Worm (Caenorhabditis elegans): ENCODE data around the gene C04G2.10.

The C04G2.10 gene

ce11 chrIV:10075034-10075510 lies 40.2 kb upstream of the C04G2.10 start, which contains the start of the genes ttbk-4 and W01B6.4:
ttbk-4 (minus strand) TSS chrIV:10075134.
W01B6.4 (plus strand) TSS chrIV:10075460.
- no peak for TF ChIP-seq rnt-1 (tag; optimal IDR thresholded peaks at IDR 0.05)

DNA sequence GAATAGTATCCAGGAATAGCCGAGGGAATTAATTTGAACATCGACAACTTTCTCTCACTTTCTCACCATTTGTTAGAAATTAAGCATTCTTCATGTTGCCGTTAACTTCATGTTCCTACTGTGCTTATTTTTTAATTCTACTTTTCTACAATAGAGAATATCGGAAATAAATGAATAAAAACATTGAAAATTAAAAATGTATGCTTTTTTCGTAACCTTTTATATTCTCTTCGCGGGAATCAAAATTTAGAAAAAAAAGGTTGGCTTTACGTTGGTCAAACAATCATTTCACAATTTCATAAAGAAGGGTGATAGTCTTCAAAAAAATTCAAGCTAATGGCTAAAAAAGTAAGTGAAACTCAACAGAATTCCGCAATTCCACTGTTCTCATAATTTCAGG lies 39.3 kb upstream of the C04G2.10 start, which contains the start of gene W01B6.5:
Gene W01B6.5, plus strand, starts transcription at position 301 of the 400 bp plus-strand sequence.
- no peak for TF ChIP-seq sdc-2 (tag; optimal IDR thresholded peaks at IDR 0.05)
- no peak for TF ChIP-seq ceh-30 (tag; optimal IDR thresholded peaks at IDR 0.05)
- TF ChIP-seq K02D7.2 (tag; optimal IDR thresholded peaks at IDR 0.05) = no peak
- no peak for TF ChIP-seq dve-1 (tag; optimal IDR thresholded peaks at IDR 0.05)
- no peak for TF ChIP-seq fkh-10 (GFP tag; optimal IDR thresholded peaks at IDR 0.05)
- no peak for TF ChIP-seq lin-11 (tag; optimal IDR thresholded peaks at IDR 0.05)
- no peak for TF ChIP-seq sox-4 (tag; optimal IDR thresholded peaks at IDR 0.05)
- TF ChIP-seq ceh-14 (tag; optimal IDR thresholded peaks at IDR 0.05) = no peak
- TF ChIP-seq ama-1 (optimal IDR thresholded peaks at IDR 0.05) = no peak
- no peak for TF ChIP-seq fax-1 (tag; optimal IDR thresholded peaks at IDR 0.05)

DNA sequence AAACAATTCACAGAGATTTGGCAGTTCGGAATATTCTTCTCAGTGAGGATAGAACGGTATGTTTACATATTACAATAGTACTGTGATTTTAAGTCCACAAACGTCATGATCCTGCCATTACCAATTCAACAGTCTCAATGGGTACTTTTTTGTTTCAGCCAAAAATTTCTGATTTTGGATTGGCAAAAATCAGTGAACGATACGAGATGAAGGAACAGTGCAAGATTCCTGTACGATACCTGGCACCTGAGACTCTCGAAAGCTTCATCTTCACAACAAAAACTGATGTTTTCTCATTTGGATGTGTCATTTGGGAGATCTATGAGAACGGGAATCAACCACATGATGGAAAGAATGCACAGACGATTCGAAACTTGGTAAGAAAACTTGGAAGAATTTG lies 37.2 kb upstream of the C04G2.10 start:
- TF ChIP-seq lim-6 (tag; optimal IDR thresholded peaks at IDR 0.05) (no peak), ceh-2 (tag; optimal IDR thresholded peaks at IDR 0.05) (no peak), ztf-16 (tag; optimal IDR thresholded peaks at IDR 0.05) (no peak), ceh-48 (tag; optimal IDR thresholded peaks at IDR 0.05) (no peak), K09A11.1 (tag; optimal IDR thresholded peaks at IDR 0.05; ENCODE audit: insufficient read depth) (no peak), ceh-31 (tag; optimal IDR thresholded peaks at IDR 0.05) (no peak), C08G9.2 (tag; optimal IDR thresholded peaks at IDR 0.05) (no peak)

DNA sequence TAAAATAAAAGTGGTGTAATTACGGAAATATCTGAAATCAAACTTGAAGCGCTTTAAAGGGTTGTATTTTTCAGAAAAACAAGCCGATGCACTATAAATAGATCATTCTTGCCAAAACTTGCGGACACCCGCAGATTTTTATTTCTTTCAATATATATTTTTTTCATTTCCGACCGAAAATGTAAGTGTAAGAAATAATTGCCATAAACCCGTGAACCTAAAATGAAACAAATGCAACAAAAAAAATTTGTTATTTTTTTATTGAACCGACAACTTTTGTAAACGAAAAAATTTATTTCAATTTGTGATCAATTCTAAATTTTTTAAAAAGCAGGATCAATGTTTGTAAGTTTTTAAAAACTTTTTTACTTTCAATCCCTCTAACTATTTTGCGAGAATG lies 34.4 kb upstream of the C04G2.10 start, which contains the start of gene W01B6.6:
Gene W01B6.6, plus strand, starts transcription at position 301 of the 400 bp plus-strand sequence.
- TF ChIP-seq zip-5 (tag; optimal IDR thresholded peaks at IDR 0.05) = no peak
- TF ChIP-seq dve-1 (tag; optimal IDR thresholded peaks at IDR 0.05) = no peak
- TF ChIP-seq unc-3 (GFP tag; conservative IDR thresholded peaks at IDR 0.05) = no peak
- TF ChIP-seq unc-3 (tag; optimal IDR thresholded peaks at IDR 0.05) = no peak
- no peak for TF ChIP-seq ttx-3 (tag; optimal IDR thresholded peaks at IDR 0.05)
- TF ChIP-seq hlh-8 (tag; optimal IDR thresholded peaks at IDR 0.05) = no peak
- TF ChIP-seq fkh-10 (GFP tag; optimal IDR thresholded peaks at IDR 0.05) = no peak
- TF ChIP-seq ets-4 (tag; optimal IDR thresholded peaks at IDR 0.05) = no peak
- no peak for TF ChIP-seq gmeb-2 (tag; optimal IDR thresholded peaks at IDR 0.05)
- TF ChIP-seq rnt-1 (tag; optimal IDR thresholded peaks at IDR 0.05) = no peak

DNA sequence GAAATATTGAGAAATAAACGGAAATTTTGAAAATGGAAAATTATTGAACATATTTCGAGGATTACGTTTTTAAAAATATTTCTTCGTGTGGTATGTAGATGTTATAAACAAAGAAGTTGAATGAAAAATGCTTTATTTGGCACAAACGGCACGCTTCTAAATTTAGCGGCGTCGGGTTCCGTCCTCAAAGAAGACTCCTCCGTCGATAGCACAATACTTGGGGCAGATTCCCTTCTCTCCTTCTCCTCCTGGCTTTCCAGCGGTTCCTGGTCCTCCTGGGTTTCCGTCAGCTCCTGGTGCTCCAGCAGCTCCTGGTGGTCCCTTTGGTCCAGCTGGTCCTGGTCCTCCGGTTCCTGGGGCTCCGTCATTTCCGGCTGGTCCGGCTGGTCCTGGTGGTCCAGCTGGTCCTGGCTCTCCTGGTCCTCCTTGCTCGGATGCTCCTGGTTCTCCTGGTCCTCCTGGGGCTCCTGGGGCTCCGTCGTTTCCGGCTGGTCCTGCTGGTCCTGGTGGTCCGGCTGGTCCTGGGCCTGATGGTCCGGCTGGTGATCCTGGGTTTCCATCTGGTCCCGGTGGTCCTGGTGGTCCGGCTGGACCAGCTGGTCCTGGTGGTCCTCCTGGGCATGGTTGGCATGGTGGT lies 30.8 kb upstream of the C04G2.10 start, which contains the start of gene W01B6.8:
Gene W01B6.8, minus strand, starts transcription at position 51 of the 637 bp plus-strand sequence.
- TF ChIP-seq K09A11.1 (tag; optimal IDR thresholded peaks at IDR 0.05; ENCODE audit: insufficient read depth) = no peak
- TF ChIP-seq syd-9 (tag; optimal IDR thresholded peaks at IDR 0.05) = peak; percentile 9
- TF ChIP-seq C08G9.2 (tag; optimal IDR thresholded peaks at IDR 0.05) = no peak
- peak; percentile 2 for TF ChIP-seq elt-4 (tag; optimal IDR thresholded peaks at IDR 0.05)

- TF ChIP-seq nfya-1 (tag; optimal IDR thresholded peaks at IDR 0.05) (peak; percentile 51), ceh-31 (tag; optimal IDR thresholded peaks at IDR 0.05) (peak; percentile 90), unc-42 (tag; optimal IDR thresholded peaks at IDR 0.05) (peak; percentile 55), ref-2 (tag; optimal IDR thresholded peaks at IDR 0.05) (peak; percentile 48), dmd-4 (tag; optimal IDR thresholded peaks at IDR 0.05; ENCODE audit: borderline replicate concordance) (no peak), zip-5 (tag; optimal IDR thresholded peaks at IDR 0.05) (peak; percentile 49), C08G9.2 (tag; optimal IDR thresholded peaks at IDR 0.05) (peak; percentile 63), tbx-2 (tag; optimal IDR thresholded peaks at IDR 0.05) (peak; percentile 83), rnt-1 (tag; optimal IDR thresholded peaks at IDR 0.05) (peak; percentile 25), pag-3 (tag; optimal IDR thresholded peaks at IDR 0.05; ENCODE audit: borderline replicate concordance) (no peak), lin-11 (tag; optimal IDR thresholded peaks at IDR 0.05) (no peak), ceh-19 (GFP tag; optimal IDR thresholded peaks at IDR 0.05) (no peak), ets-4 (tag; optimal IDR thresholded peaks at IDR 0.05) (peak; percentile 72), tbx-7 (tag; optimal IDR thresholded peaks at IDR 0.05) (peak; percentile 57), lim-6 (tag; optimal IDR thresholded peaks at IDR 0.05) (peak; percentile 33), fkh-6 (tag; optimal IDR thresholded peaks at IDR 0.05) (peak; percentile 36), ceh-2 (tag; optimal IDR thresholded peaks at IDR 0.05) (peak; percentile 67), elt-2 (tag; optimal IDR thresholded peaks at IDR 0.05) (no peak), dve-1 (tag; optimal IDR thresholded peaks at IDR 0.05) (no peak), ceh-34 (tag; optimal IDR thresholded peaks at IDR 0.05) (peak; percentile 57), fax-1 (tag; optimal IDR thresholded peaks at IDR 0.05) (peak; percentile 64)
Observed at ce11 chrIV:10085401-10086187, 29.6 kb upstream of the C04G2.10 start, which contains the start of the genes col-2 and ndc-80. col-2 (minus strand) TSS chrIV:10085451. ndc-80 (plus strand) TSS chrIV:10086137.
